Worm (Caenorhabditis elegans) whole organism, young adult: ENCODE measurements around the gene F23B2.7.

ENCODE experiments used
- B0336.3 ChIP-seq: fragments of 200-800 bp; sonication (Bioruptor generic); IDR thresholded peaks from 2 replicates; pipeline ENCODE4 v1.3.6; 2022; ENCODE audit warnings: missing genetic modification characterization, missing compliant biosample characterization
- F39B2.1 ChIP-seq: fragments of 200-800 bp; sonication (Bioruptor generic); IDR thresholded peaks from 2 replicates; pipeline ENCODE4 v1.3.6; 2022; ENCODE audit warnings: missing genetic modification reagents, missing genetic modification characterization, missing compliant biosample characterization
- attf-3 ChIP-seq: fragments of 200-800 bp; sonication (Bioruptor generic); conservative IDR thresholded peaks from 2 replicates; pipeline ENCODE4 v1.3.6; 2022; ENCODE audit warnings: missing genetic modification reagents, missing genetic modification characterization, missing compliant biosample characterization
- cebp-1 ChIP-seq, 2 experiments: fragments of 200-800 bp in 1 of 2; sonication (Bioruptor generic) in 1 of 2; sonication (generic microtip) in 1 of 2; IDR thresholded peaks in 1 of 2; optimal IDR thresholded peaks in 1 of 2; 2 replicates each; pipeline versions ENCODE4 v1.3.6 to Lab custom; 2017 to 2022; ENCODE audit warnings: missing compliant biosample characterization in 2 of 2, missing genetic modification characterization in 2 of 2, mild to moderate bottlenecking in 1 of 2, missing genetic modification reagents in 1 of 2, moderate library complexity in 1 of 2
- die-1 ChIP-seq: sonication (generic microtip); optimal IDR thresholded peaks from 2 replicates; lab custom pipeline; 2016; ENCODE audit warnings: missing genotype, mild to moderate bottlenecking, missing genetic modification characterization, missing compliant biosample characterization
- him-1 ChIP-seq: sonication (generic microtip); optimal IDR thresholded peaks from 2 replicates; lab custom pipeline; 2016; ENCODE audit warnings: missing genotype, missing genetic modification reagents, missing genetic modification characterization, missing compliant biosample characterization
- snpc-4 ChIP-seq, 5 experiments: fragments of 150-350 bp in 1 of 5; sonication (generic microtip) in 4 of 5; optimal IDR thresholded peaks; 2 replicates each; lab custom pipeline; 2014 to 2018; ENCODE audit warnings: missing genetic modification characterization in 5 of 5, missing biosample characterization in 3 of 5, antibody characterized with exemption in 2 of 5, mild to moderate bottlenecking in 2 of 5, missing compliant biosample characterization in 2 of 5, missing genotype in 2 of 5, moderate library complexity in 2 of 5, missing genetic modification reagents in 1 of 5
- unc-62 ChIP-seq: fragments of 150-350 bp; optimal IDR thresholded peaks from 2 replicates; lab custom pipeline; 2014; ENCODE audit warnings: missing biosample characterization, missing genetic modification reagents, missing genetic modification characterization

DNA sequence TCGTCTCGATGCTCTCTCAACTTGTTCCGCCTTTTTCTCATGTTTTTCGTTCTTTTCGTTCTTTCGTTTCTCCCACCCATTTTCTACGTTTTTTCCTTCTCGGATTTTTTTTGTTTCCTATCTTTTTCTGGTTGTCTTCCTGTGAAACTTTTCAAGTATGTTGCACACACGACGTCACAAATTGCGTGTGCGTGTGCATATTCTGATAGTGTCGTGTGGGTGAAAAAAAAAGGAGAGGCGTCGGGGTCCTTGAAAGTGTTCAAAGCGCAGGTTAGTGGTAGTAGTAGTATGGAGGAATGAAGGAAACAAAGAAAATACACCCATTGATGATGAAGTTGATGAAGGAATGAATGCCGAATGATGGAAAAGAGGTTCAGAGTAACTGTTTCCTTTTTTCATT, 19.5 kb downstream of the F23B2.7 start:
- TF ChIP-seq unc-62 (no peak), attf-3 (GFP tag; lab: Robert Waterston, UW) (no peak), die-1 (tag; lab: Kevin White, UChicago) (no peak), cebp-1 (GFP tag; IDR thresholded peaks at IDR 0.05; lab: Robert Waterston, UW) (no peak), cebp-1 (tag; optimal IDR thresholded peaks at IDR 0.05; lab: Kevin White, UChicago) (no peak), B0336.3 (GFP tag; lab: Robert Waterston, UW) (no peak), him-1 (no peak), F39B2.1 (no peak), snpc-4 (GFP tag; optimal IDR thresholded peaks at IDR 0.05; lab: Kevin White, UChicago) (no peak), snpc-4 (tag; optimal IDR thresholded peaks at IDR 0.05; lab: Kevin White, UChicago) (no peak)
